Fruit fly (Drosophila melanogaster): ENCODE results near the gene UQCR-Q.

Gene UQCR-Q

dm6 chr3L:17474711-17475451, at the start of gene UQCR-Q, which contains the start of gene CG46525:
Gene UQCR-Q (plus strand): TSS chr3L:17474761.
Gene CG46525 (plus strand): TSS chr3L:17475220.
- TF ChIP-seq cic (GFP tag; optimal IDR thresholded peaks at IDR 0.05) (no peak), ovo (GFP tag; optimal IDR thresholded peaks at IDR 0.05) (no peak), Mnt (GFP tag; optimal IDR thresholded peaks at IDR 0.05) (peak; percentile 17), cnc (optimal IDR thresholded peaks at IDR 0.05) (no peak), Hr96 (GFP tag; optimal IDR thresholded peaks at IDR 0.05) (no peak), CG7101 (tag; optimal IDR thresholded peaks at IDR 0.05) (no peak), bab1 (GFP tag; optimal IDR thresholded peaks at IDR 0.05) (peak; percentile 53), CG14711 (tag; optimal IDR thresholded peaks at IDR 0.05) (peak; percentile 3)

dm6 chr3L:17425132-17425713, 49.3 kb upstream of the UQCR-Q start, which contains the start of the genes Sec3 and COX7B:
Gene Sec3 (minus strand): TSS chr3L:17425217.
Gene COX7B (plus strand): TSS chr3L:17425477.
- TF ChIP-seq tj (GFP tag; optimal IDR thresholded peaks at IDR 0.05) (peak; percentile 49), CG14711 (tag; optimal IDR thresholded peaks at IDR 0.05) (peak; percentile 66), ovo (GFP tag; optimal IDR thresholded peaks at IDR 0.05) (peak; percentile 11), CG7101 (tag; optimal IDR thresholded peaks at IDR 0.05) (peak; percentile 79), bab1 (GFP tag; optimal IDR thresholded peaks at IDR 0.05) (peak; percentile 87), pad (GFP tag; optimal IDR thresholded peaks at IDR 0.05) (peak; percentile 51), CG5204 (GFP tag; optimal IDR thresholded peaks at IDR 0.05) (no peak), CG33017 (tag; optimal IDR thresholded peaks at IDR 0.05) (peak; percentile 53), CG12768 (GFP tag; optimal IDR thresholded peaks at IDR 0.05) (peak; percentile 64), toe (GFP tag; optimal IDR thresholded peaks at IDR 0.05) (peak; percentile 83), cic (GFP tag; optimal IDR thresholded peaks at IDR 0.05) (no peak), Mnt (GFP tag; optimal IDR thresholded peaks at IDR 0.05) (peak; percentile 72), CG7045 (GFP tag; optimal IDR thresholded peaks at IDR 0.05) (peak; percentile 45), Clk (GFP tag; optimal IDR thresholded peaks at IDR 0.05) (no peak), CG1620 (GFP tag; optimal IDR thresholded peaks at IDR 0.05) (peak; percentile 80), Hr96 (GFP tag; optimal IDR thresholded peaks at IDR 0.05) (peak; percentile 51), cnc (optimal IDR thresholded peaks at IDR 0.05) (no peak), Crg-1 (GFP tag; optimal IDR thresholded peaks at IDR 0.05) (peak; percentile 68), CG11617 (GFP tag; optimal IDR thresholded peaks at IDR 0.05) (peak; percentile 67), kay (GFP tag; ENCODE audit: borderline replicate concordance) (no peak)

- no peak for TF ChIP-seq CG12768 (GFP tag; optimal IDR thresholded peaks at IDR 0.05)
- peak; percentile 10 for TF ChIP-seq CG7101 (tag; optimal IDR thresholded peaks at IDR 0.05)
- no peak for TF ChIP-seq CG7045 (GFP tag; optimal IDR thresholded peaks at IDR 0.05)
- TF ChIP-seq Hr96 (GFP tag; optimal IDR thresholded peaks at IDR 0.05), result no peak
- TF ChIP-seq tj (GFP tag; optimal IDR thresholded peaks at IDR 0.05), result no peak
- no peak for TF ChIP-seq cic (GFP tag; optimal IDR thresholded peaks at IDR 0.05)
- TF ChIP-seq ovo (GFP tag; optimal IDR thresholded peaks at IDR 0.05), result no peak
- no peak for TF ChIP-seq Clk (GFP tag; optimal IDR thresholded peaks at IDR 0.05)
- no peak for TF ChIP-seq kay (GFP tag; ENCODE audit: borderline replicate concordance)
- TF ChIP-seq CG1620 (GFP tag; optimal IDR thresholded peaks at IDR 0.05), result no peak
- TF ChIP-seq cnc (optimal IDR thresholded peaks at IDR 0.05), result no peak
- TF ChIP-seq toe (GFP tag; optimal IDR thresholded peaks at IDR 0.05), result no peak
- no peak for TF ChIP-seq CG33017 (tag; optimal IDR thresholded peaks at IDR 0.05)
- TF ChIP-seq CG14711 (tag; optimal IDR thresholded peaks at IDR 0.05), result no peak
- TF ChIP-seq Crg-1 (GFP tag; optimal IDR thresholded peaks at IDR 0.05), result no peak
- peak; percentile 18 for TF ChIP-seq CG11617 (GFP tag; optimal IDR thresholded peaks at IDR 0.05)
- no peak for TF ChIP-seq CG5204 (GFP tag; optimal IDR thresholded peaks at IDR 0.05)
- TF ChIP-seq bab1 (GFP tag; optimal IDR thresholded peaks at IDR 0.05), result peak; percentile 21
- peak; percentile 4 for TF ChIP-seq Mnt (GFP tag; optimal IDR thresholded peaks at IDR 0.05)
- TF ChIP-seq pad (GFP tag; optimal IDR thresholded peaks at IDR 0.05), result no peak
Measured at dm6 chr3L:17427013-17427412, 47.5 kb upstream of the UQCR-Q start, which contains the start of gene Polr3G. Gene Polr3G (minus strand): TSS chr3L:17427130.

- peak; percentile 82 for TF ChIP-seq CG14711 (tag; optimal IDR thresholded peaks at IDR 0.05)
- TF ChIP-seq CG33017 (tag; optimal IDR thresholded peaks at IDR 0.05), result peak; percentile 59
- TF ChIP-seq Mnt (GFP tag; optimal IDR thresholded peaks at IDR 0.05), result peak; percentile 63
- peak; percentile 55 for TF ChIP-seq Hr96 (GFP tag; optimal IDR thresholded peaks at IDR 0.05)
- peak; percentile 67 for TF ChIP-seq Crg-1 (GFP tag; optimal IDR thresholded peaks at IDR 0.05)
- TF ChIP-seq Clk (GFP tag; optimal IDR thresholded peaks at IDR 0.05), result peak; percentile 58
- peak; percentile 76 for TF ChIP-seq toe (GFP tag; optimal IDR thresholded peaks at IDR 0.05)
- TF ChIP-seq ovo (GFP tag; optimal IDR thresholded peaks at IDR 0.05), result peak; percentile 43
- peak; percentile 74 for TF ChIP-seq CG11617 (GFP tag; optimal IDR thresholded peaks at IDR 0.05)
- TF ChIP-seq cic (GFP tag; optimal IDR thresholded peaks at IDR 0.05), result no peak
- TF ChIP-seq CG5204 (GFP tag; optimal IDR thresholded peaks at IDR 0.05), result no peak
- TF ChIP-seq tj (GFP tag; optimal IDR thresholded peaks at IDR 0.05), result peak; percentile 61
- TF ChIP-seq CG7101 (tag; optimal IDR thresholded peaks at IDR 0.05), result peak; percentile 79
- peak; percentile 4 for TF ChIP-seq CG12768 (GFP tag; optimal IDR thresholded peaks at IDR 0.05)
- TF ChIP-seq kay (GFP tag; ENCODE audit: borderline replicate concordance), result no peak
- peak; percentile 73 for TF ChIP-seq CG7045 (GFP tag; optimal IDR thresholded peaks at IDR 0.05)
- no peak for TF ChIP-seq cnc (optimal IDR thresholded peaks at IDR 0.05)
- peak; percentile 87 for TF ChIP-seq CG1620 (GFP tag; optimal IDR thresholded peaks at IDR 0.05)
- TF ChIP-seq bab1 (GFP tag; optimal IDR thresholded peaks at IDR 0.05), result peak; percentile 88
- TF ChIP-seq pad (GFP tag; optimal IDR thresholded peaks at IDR 0.05), result peak; percentile 54
Measured at dm6 chr3L:17428779-17429178, 45.8 kb upstream of the UQCR-Q start, which contains the start of gene Gorab. Gene Gorab (minus strand): TSS chr3L:17428836.

dm6 chr3L:17430390-17430789, 44.2 kb upstream of the UQCR-Q start:
- TF ChIP-seq pad (GFP tag; optimal IDR thresholded peaks at IDR 0.05) (no peak), CG33017 (tag; optimal IDR thresholded peaks at IDR 0.05) (no peak), Clk (GFP tag; optimal IDR thresholded peaks at IDR 0.05) (no peak), cnc (optimal IDR thresholded peaks at IDR 0.05) (no peak), CG5204 (GFP tag; optimal IDR thresholded peaks at IDR 0.05) (no peak), toe (GFP tag; optimal IDR thresholded peaks at IDR 0.05) (no peak), CG14711 (tag; optimal IDR thresholded peaks at IDR 0.05) (no peak), CG7045 (GFP tag; optimal IDR thresholded peaks at IDR 0.05) (no peak), CG7101 (tag; optimal IDR thresholded peaks at IDR 0.05) (no peak), CG11617 (GFP tag; optimal IDR thresholded peaks at IDR 0.05) (no peak), cic (GFP tag; optimal IDR thresholded peaks at IDR 0.05) (no peak), Mnt (GFP tag; optimal IDR thresholded peaks at IDR 0.05) (no peak), tj (GFP tag; optimal IDR thresholded peaks at IDR 0.05) (no peak), CG1620 (GFP tag; optimal IDR thresholded peaks at IDR 0.05) (no peak), CG12768 (GFP tag; optimal IDR thresholded peaks at IDR 0.05) (no peak), ovo (GFP tag; optimal IDR thresholded peaks at IDR 0.05) (no peak), kay (GFP tag; ENCODE audit: borderline replicate concordance) (no peak), Hr96 (GFP tag; optimal IDR thresholded peaks at IDR 0.05) (no peak), bab1 (GFP tag; optimal IDR thresholded peaks at IDR 0.05) (no peak)
